Fruit fly (Drosophila melanogaster): ENCODE measurements around the gene CG14304.

DNA sequence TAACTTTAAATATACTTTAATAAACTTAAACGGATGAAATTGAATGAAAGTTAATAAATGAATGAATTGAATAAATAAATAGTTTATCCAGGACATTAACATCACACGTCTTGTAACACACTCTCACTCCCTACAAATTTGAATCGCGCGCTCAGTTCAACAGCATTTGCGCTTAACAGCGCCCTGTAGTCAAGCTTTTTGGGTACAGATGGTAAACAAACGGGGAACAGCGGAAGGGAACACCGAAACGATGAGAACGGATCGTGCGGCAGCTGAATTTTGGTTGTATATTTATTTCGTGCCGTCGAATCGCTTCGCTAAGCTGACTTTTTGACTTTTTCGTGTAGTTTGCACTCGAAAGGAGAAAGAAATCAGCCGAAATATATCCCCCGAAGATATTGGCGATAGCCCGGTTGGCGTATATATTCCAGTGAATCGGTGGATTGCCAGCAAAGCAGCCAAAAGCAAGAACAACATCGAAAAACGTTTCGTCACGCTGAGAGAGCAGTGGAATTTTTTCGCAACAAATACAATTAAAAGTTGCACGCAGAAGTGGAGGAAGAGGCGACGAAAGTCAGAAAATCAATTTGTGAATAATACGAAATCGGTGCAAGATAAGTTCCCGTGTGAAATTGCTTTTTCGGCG is 48.2 kb downstream of the CG14304 start, which contains the start of the genes CG7694 and fray:
- no peak for TF ChIP-seq CG8478 (optimal IDR thresholded peaks at IDR 0.05)
- no peak for TF ChIP-seq CTCF (optimal IDR thresholded peaks at IDR 0.05)
